Worm (Caenorhabditis elegans) whole organism, early embryonic: ENCODE results near the gene pssy-1.

Source experiments
- B0310.2 ChIP-seq: sonication (generic microtip); optimal IDR thresholded peaks from 2 replicates; lab custom pipeline; 2016; ENCODE audit warnings: mild to moderate bottlenecking, missing genetic modification characterization, missing compliant biosample characterization
- F13C5.2 ChIP-seq: sonication (generic microtip); optimal IDR thresholded peaks from 2 replicates; lab custom pipeline; 2017; ENCODE audit warnings: mild to moderate bottlenecking, missing genetic modification characterization, inconsistent platforms, missing compliant biosample characterization
- aly-1 ChIP-seq: sonication (generic microtip); optimal IDR thresholded peaks from 2 replicates; lab custom pipeline; 2016; ENCODE audit warnings: missing genetic modification characterization, missing compliant biosample characterization
- ceh-36 ChIP-seq: sonication (generic microtip); optimal IDR thresholded peaks from 2 replicates; lab custom pipeline; 2016; ENCODE audit warnings: missing genetic modification characterization, inconsistent platforms, missing compliant biosample characterization
- hmbx-1 ChIP-seq: sonication (generic microtip); optimal IDR thresholded peaks from 2 replicates; lab custom pipeline; 2016; ENCODE audit warnings: mild to moderate bottlenecking, missing genetic modification characterization, missing compliant biosample characterization

DNA sequence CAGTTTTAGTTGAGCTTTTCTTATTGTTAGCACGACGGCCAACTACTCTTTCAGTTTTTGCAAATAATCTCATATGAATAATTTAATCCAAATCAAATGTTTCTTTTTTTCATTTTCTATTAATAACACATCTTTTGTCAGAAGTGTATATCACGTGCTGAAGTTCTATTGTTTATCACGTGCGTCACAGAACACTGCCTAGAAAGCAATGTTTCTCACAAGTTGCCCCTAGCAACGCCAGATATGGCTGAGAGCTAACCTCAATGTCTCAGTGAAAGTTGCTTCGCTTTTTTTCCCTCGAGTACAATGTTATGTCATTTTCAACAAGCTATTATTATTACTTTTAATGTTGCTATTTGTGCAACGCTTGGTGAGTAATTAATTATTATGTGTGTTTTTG is 37.4 kb upstream of the pssy-1 start:
- TF ChIP-seq ceh-36 (tag; lab: Kevin White, UChicago) = no peak
- TF ChIP-seq hmbx-1 = no peak
- TF ChIP-seq aly-1 (tag; lab: Kevin White, UChicago) = no peak
- no peak for TF ChIP-seq B0310.2
- no peak for TF ChIP-seq F13C5.2
